Worm (Caenorhabditis elegans) whole organism, late embryonic: ENCODE results near the gene srxa-6.

Source experiments
- K02D7.2 ChIP-seq: sonication (generic microtip); optimal IDR thresholded peaks from 2 replicates; lab custom pipeline; 2017; ENCODE audit warnings: mild to moderate bottlenecking, missing genetic modification characterization, missing compliant biosample characterization
- ahr-1 ChIP-seq: sonication (generic microtip); optimal IDR thresholded peaks from 2 replicates; lab custom pipeline; 2016; ENCODE audit warnings: missing genetic modification characterization, missing compliant biosample characterization
- ama-1 ChIP-seq: fragments of 150-350 bp; optimal IDR thresholded peaks from 2 replicates; lab custom pipeline; 2014
- ceh-14 ChIP-seq: sonication (generic microtip); optimal IDR thresholded peaks from 2 replicates; lab custom pipeline; 2016; ENCODE audit warnings: missing genotype, missing genetic modification characterization, missing compliant biosample characterization
- ceh-18 ChIP-seq: sonication (generic microtip); optimal IDR thresholded peaks from 2 replicates; lab custom pipeline; 2016; ENCODE audit warnings: missing genetic modification characterization, missing compliant biosample characterization
- ceh-19 ChIP-seq: fragments of 200-800 bp; sonication (Bioruptor generic); optimal IDR thresholded peaks from 2 replicates; lab custom pipeline; 2018; ENCODE audit warnings: mild to moderate bottlenecking, missing genetic modification characterization, missing compliant biosample characterization
- ceh-34 ChIP-seq: sonication (generic microtip); optimal IDR thresholded peaks from 2 replicates; lab custom pipeline; 2016; ENCODE audit warnings: mild to moderate bottlenecking, missing genetic modification characterization, missing compliant biosample characterization
- ceh-45 ChIP-seq: fragments of 200-800 bp; sonication (Bioruptor generic); IDR thresholded peaks from 2 replicates; pipeline ENCODE4 v1.3.6; 2022; ENCODE audit warnings: missing genetic modification reagents, missing genetic modification characterization, missing compliant biosample characterization
- ceh-9 ChIP-seq: sonication (generic microtip); optimal IDR thresholded peaks from 2 replicates; lab custom pipeline; 2016; ENCODE audit warnings: mild to moderate bottlenecking, missing genetic modification characterization, inconsistent platforms, missing compliant biosample characterization
- dmd-4 ChIP-seq: sonication (generic microtip); optimal IDR thresholded peaks from 2 replicates; lab custom pipeline; 2016; ENCODE audit warnings: borderline replicate concordance, missing genetic modification characterization, missing compliant biosample characterization
- dve-1 ChIP-seq: sonication (generic microtip); optimal IDR thresholded peaks from 2 replicates; lab custom pipeline; 2017; ENCODE audit warnings: antibody characterized with exemption, mild to moderate bottlenecking, missing genetic modification characterization, missing compliant biosample characterization
- elt-4 ChIP-seq: sonication (generic microtip); optimal IDR thresholded peaks from 2 replicates; lab custom pipeline; 2016; ENCODE audit warnings: missing genetic modification characterization, missing compliant biosample characterization
- ets-4 ChIP-seq: sonication (generic microtip); optimal IDR thresholded peaks from 2 replicates; lab custom pipeline; 2016; ENCODE audit warnings: missing genetic modification characterization, missing compliant biosample characterization
- fax-1 ChIP-seq: sonication (generic microtip); optimal IDR thresholded peaks from 2 replicates; lab custom pipeline; 2016; ENCODE audit warnings: missing genotype, missing genetic modification characterization, missing compliant biosample characterization
- fkh-10 ChIP-seq: fragments of 150-350 bp; optimal IDR thresholded peaks from 2 replicates; lab custom pipeline; 2014; ENCODE audit warnings: missing biosample characterization, missing genetic modification reagents, missing genetic modification characterization
- hlh-15 ChIP-seq: sonication (generic microtip); optimal IDR thresholded peaks from 2 replicates; lab custom pipeline; 2016; ENCODE audit warnings: missing genetic modification characterization, missing compliant biosample characterization
- lin-11 ChIP-seq: fragments of 200-800 bp; sonication (Bioruptor generic); optimal IDR thresholded peaks from 2 replicates; lab custom pipeline; 2018; ENCODE audit warnings: mild to moderate bottlenecking, missing genetic modification characterization, missing compliant biosample characterization
- mec-3 ChIP-seq: sonication (generic microtip); optimal IDR thresholded peaks from 2 replicates; lab custom pipeline; 2016; ENCODE audit warnings: borderline replicate concordance, missing genetic modification characterization, missing compliant biosample characterization
- nhr-11 ChIP-seq: fragments of 150-350 bp; optimal IDR thresholded peaks from 2 replicates; lab custom pipeline; 2014; ENCODE audit warnings: missing biosample characterization, missing genetic modification characterization
- pag-3 ChIP-seq: sonication (generic microtip); optimal IDR thresholded peaks from 2 replicates; lab custom pipeline; 2016; ENCODE audit warnings: missing compliant biosample characterization, missing genetic modification characterization, borderline replicate concordance
- pax-1 ChIP-seq: fragments of 150-350 bp; optimal IDR thresholded peaks from 2 replicates; lab custom pipeline; 2014; ENCODE audit warnings: missing biosample characterization, missing genetic modification characterization
- pqm-1 ChIP-seq: sonication (generic microtip); optimal IDR thresholded peaks from 2 replicates; lab custom pipeline; 2016; ENCODE audit warnings: missing genetic modification characterization, missing compliant biosample characterization
- pros-1 ChIP-seq: fragments of 150-350 bp; optimal IDR thresholded peaks from 2 replicates; lab custom pipeline; 2014; ENCODE audit warnings: missing biosample characterization, missing genetic modification reagents, missing genetic modification characterization
- rnt-1 ChIP-seq: sonication (generic microtip); optimal IDR thresholded peaks from 2 replicates; lab custom pipeline; 2016; ENCODE audit warnings: missing genetic modification characterization, missing compliant biosample characterization
- sox-2 ChIP-seq: fragments of 200-800 bp; sonication (Bioruptor generic); IDR thresholded peaks from 2 replicates; pipeline ENCODE4 v1.3.6; 2022; ENCODE audit warnings: missing genetic modification reagents, missing genetic modification characterization, missing compliant biosample characterization
- tbx-7 ChIP-seq: sonication (generic microtip); optimal IDR thresholded peaks from 2 replicates; lab custom pipeline; 2016; ENCODE audit warnings: missing genotype, missing genetic modification characterization, missing compliant biosample characterization
- ttx-3 ChIP-seq: sonication (generic microtip); optimal IDR thresholded peaks from 2 replicates; lab custom pipeline; 2016; ENCODE audit warnings: missing genetic modification reagents, missing genetic modification characterization, missing compliant biosample characterization
- unc-42 ChIP-seq: sonication (generic microtip); optimal IDR thresholded peaks from 2 replicates; lab custom pipeline; 2016; ENCODE audit warnings: missing genotype, missing genetic modification characterization, missing compliant biosample characterization
- unc-86 ChIP-seq: sonication (generic microtip); optimal IDR thresholded peaks from 2 replicates; lab custom pipeline; 2016; ENCODE audit warnings: missing genetic modification characterization, missing compliant biosample characterization
- zip-5 ChIP-seq: sonication (generic microtip); optimal IDR thresholded peaks from 2 replicates; lab custom pipeline; 2016; ENCODE audit warnings: missing genetic modification characterization, missing compliant biosample characterization
- ztf-16 ChIP-seq: sonication (generic microtip); optimal IDR thresholded peaks from 2 replicates; lab custom pipeline; 2017; ENCODE audit warnings: missing genetic modification characterization, missing compliant biosample characterization

The srxa-6 gene

DNA sequence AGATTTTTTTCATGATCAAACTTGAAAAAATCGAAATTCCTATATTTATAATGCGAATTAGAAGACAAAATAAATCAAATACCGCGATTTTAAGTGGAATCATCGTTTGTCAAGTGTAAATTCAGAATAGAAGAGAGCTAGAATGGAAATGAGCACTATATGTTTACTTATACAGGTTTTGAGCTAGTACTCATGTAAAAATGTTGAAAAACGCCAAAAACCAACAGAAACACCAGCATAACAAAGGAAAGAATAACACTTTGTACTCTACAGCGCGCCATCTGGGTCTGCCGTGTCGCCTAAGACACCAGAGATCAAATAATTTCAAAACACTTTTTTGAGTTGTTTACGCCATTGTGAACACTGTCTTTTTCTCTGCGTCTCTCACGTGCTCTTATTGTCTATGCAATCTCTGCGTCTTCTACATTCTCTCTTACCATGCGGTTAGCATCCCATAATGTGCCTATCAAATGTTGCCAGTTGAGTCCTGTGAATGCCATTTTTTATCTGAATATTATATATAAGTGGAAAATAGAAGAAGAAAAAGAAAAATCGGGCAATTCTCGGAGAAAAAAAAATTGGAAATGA is 5.9 kb upstream of the srxa-6 start, which contains the start of gene ipla-3 (continued):
- TF ChIP-seq lin-11 (tag; lab: Kevin White, UChicago) (no peak), K02D7.2 (tag; lab: Kevin White, UChicago) (no peak), pqm-1 (tag; lab: Kevin White, UChicago) (no peak), zip-5 (tag; lab: Kevin White, UChicago) (no peak), dmd-4 (tag; lab: Kevin White, UChicago) (no peak), rnt-1 (tag; lab: Kevin White, UChicago) (peak; percentile 17), ceh-14 (no peak)

DNA sequence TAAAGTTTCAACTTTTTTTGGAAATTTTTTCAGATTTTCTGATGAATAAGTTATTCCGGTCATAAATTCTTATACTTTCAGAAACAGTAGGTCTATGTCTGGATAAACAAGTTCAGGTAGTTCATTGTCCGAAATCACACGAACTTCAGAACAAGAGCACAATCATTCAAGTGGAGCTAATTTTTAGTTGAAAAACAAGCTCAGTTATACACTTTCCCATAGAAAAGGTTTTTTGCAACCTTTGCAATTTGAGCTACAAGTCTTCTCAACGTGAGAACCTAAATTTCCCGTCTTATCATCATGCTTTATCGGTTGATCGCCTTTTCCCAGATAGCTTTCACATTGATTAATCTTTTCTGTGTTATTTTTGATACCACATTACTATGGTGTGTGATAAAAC is 3.0 kb upstream of the srxa-6 start, which contains the start of gene srxa-1:
srxa-1 (plus strand) TSS at position 301 of the 400 bp plus-strand sequence.
- TF ChIP-seq ama-1 (lab: Kevin White, UChicago): no peak
- no peak for TF ChIP-seq ceh-9
- TF ChIP-seq nhr-11 (tag; lab: Kevin White, UChicago): no peak
- TF ChIP-seq zip-5 (tag; lab: Kevin White, UChicago): no peak
- no peak for TF ChIP-seq ceh-45 (GFP tag; lab: Robert Waterston, UW)
- no peak for TF ChIP-seq tbx-7 (tag; lab: Kevin White, UChicago)
- TF ChIP-seq ceh-18 (tag; lab: Kevin White, UChicago): no peak
- TF ChIP-seq, all 69 proteins: peak for 0

DNA sequence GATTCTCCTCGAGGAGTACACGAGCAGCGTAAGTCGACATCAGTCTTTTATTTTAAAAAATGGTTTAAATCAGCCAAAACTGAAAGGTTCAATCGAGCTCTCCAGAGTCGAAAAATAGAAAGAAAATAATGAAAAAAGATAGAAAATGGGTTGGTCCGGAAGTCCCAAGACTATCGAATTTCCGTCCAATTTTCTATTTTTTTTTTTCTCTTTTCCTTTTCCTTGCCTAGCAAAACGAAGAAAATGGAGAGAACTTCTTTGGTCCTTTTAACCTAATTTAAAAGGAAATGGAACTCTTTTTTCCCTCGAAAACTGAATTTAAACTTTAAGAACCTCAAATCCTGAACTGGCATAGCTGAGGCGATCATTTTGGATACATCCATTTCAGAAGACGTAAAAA is 4.6 kb downstream of the srxa-6 start:
- no peak for TF ChIP-seq pros-1 (tag; lab: Kevin White, UChicago)
- TF ChIP-seq zip-5 (tag; lab: Kevin White, UChicago): no peak
- TF ChIP-seq unc-42: peak; percentile 63
- no peak for TF ChIP-seq mec-3 (tag; lab: Kevin White, UChicago)

DNA sequence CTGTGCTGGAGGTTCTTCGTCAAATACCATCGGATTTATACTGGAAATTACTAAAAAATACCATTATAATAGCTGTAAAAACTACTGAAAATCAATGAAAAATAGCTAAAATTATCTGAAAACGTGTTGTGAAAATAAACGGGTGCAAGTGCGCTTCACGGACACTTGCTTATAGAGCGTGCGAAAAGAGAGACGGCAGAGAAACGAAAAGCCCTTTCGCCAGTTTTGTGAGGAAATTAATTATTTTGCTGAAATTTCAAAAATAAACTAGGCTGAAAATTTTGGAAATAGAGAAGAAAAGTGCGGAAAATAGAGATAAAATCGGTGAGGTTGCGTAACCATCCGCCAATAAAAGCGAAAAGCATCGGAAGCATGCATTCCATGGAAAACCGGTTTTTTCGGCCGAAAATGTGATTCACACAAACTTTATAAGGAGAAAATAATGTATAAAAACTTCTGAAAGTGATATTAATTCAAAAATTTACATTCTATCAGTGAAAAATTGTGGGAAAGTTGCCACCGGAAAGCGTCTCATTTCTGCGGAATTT is 9.6 kb downstream of the srxa-6 start, which contains the start of gene dnj-25:
dnj-25 (minus strand) TSS at position 57 of the 548 bp plus-strand sequence.
- TF ChIP-seq rnt-1 (tag; lab: Kevin White, UChicago): no peak
- no peak for TF ChIP-seq ttx-3 (tag; lab: Kevin White, UChicago)
- TF ChIP-seq pax-1 (tag; lab: Kevin White, UChicago): no peak
- no peak for TF ChIP-seq dve-1 (tag; lab: Kevin White, UChicago)
- no peak for TF ChIP-seq mec-3 (tag; lab: Kevin White, UChicago)
- no peak for TF ChIP-seq ztf-16 (tag; lab: Kevin White, UChicago)
- TF ChIP-seq, all 69 proteins: peak for 0

DNA sequence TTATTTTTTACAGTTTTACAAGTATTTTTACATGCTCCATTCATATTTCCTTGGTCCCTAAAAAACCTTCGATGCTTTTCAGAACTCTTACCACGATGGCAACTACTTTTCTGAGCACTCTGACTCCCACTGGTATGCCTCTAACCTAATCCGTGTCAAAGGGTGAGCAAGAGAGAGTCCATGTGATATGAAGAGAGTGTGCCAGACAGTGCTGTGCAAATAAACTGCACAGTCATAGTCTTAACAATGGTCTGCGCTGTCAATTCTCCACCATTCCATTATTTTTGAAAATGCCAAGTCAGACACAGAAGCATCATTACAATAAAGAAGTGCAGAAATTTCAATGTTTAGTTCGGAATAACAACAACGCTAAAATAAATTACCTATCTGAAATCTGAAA is 10.5 kb downstream of the srxa-6 start:
- TF ChIP-seq fkh-10 (no peak), zip-5 (tag; lab: Kevin White, UChicago) (no peak), ztf-16 (tag; lab: Kevin White, UChicago) (no peak), pros-1 (tag; lab: Kevin White, UChicago) (no peak), sox-2 (GFP tag; lab: Robert Waterston, UW) (no peak), fax-1 (no peak), ceh-19 (GFP tag; lab: Kevin White, UChicago) (no peak), ceh-14 (no peak), ceh-9 (no peak), pag-3 (tag; lab: Kevin White, UChicago) (no peak), hlh-15 (tag; lab: Kevin White, UChicago) (no peak), ttx-3 (tag; lab: Kevin White, UChicago) (no peak), dmd-4 (tag; lab: Kevin White, UChicago) (no peak), unc-86 (tag; lab: Kevin White, UChicago) (no peak), elt-4 (tag; lab: Kevin White, UChicago) (no peak), pax-1 (tag; lab: Kevin White, UChicago) (no peak), ahr-1 (no peak)

DNA sequence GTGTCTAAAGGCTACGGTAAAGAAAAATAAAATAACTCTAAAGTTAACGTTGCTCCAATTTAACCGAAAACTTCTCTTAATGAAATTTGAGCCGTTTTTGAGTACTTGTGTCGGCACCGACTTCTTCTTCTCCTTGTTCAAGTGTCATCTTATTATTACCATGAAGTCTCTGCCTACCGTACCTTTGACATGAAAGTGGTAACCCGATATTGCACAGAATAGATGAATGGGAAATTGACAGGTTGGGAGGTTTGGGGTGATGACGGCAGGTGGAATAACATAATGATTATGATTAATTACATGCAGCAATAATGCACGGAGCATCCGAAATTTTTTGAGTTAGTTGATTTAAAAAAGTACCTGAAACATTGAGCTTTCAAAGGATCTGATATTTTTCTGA is 12.0 kb downstream of the srxa-6 start:
- TF ChIP-seq ceh-34 (peak; percentile 84), ets-4 (no peak)
